Fruit fly (Drosophila melanogaster): ENCODE measurements around the gene CG6271.

dm6 chr3R:27023117-27023516 is 2.8 kb downstream of the CG6271 start, which contains the start of gene CG6277:
- TF ChIP-seq ttk (optimal IDR thresholded peaks at IDR 0.05) (no peak), h (optimal IDR thresholded peaks at IDR 0.05) (no peak), Myc (optimal IDR thresholded peaks at IDR 0.05) (no peak), Sin3A (optimal IDR thresholded peaks at IDR 0.05) (no peak), psq (optimal IDR thresholded peaks at IDR 0.05) (no peak), insv (optimal IDR thresholded peaks at IDR 0.05) (no peak)
